Worm (Caenorhabditis elegans) whole organism, late embryonic: ENCODE results near the gene Y59C2A.3.

Experiments used
- K02D7.2 ChIP-seq: sonication (generic microtip); optimal IDR thresholded peaks from 2 replicates; lab custom pipeline; 2017; ENCODE audit warnings: mild to moderate bottlenecking, missing genetic modification characterization, missing compliant biosample characterization
- ceh-48 ChIP-seq: sonication (generic microtip); optimal IDR thresholded peaks from 2 replicates; lab custom pipeline; 2016; ENCODE audit warnings: missing genetic modification characterization, inconsistent platforms, missing compliant biosample characterization
- dmd-4 ChIP-seq: sonication (generic microtip); optimal IDR thresholded peaks from 2 replicates; lab custom pipeline; 2016; ENCODE audit warnings: borderline replicate concordance, missing genetic modification characterization, missing compliant biosample characterization
- elt-2 ChIP-seq: sonication (generic microtip); optimal IDR thresholded peaks from 2 replicates; lab custom pipeline; 2016; ENCODE audit warnings: missing genetic modification reagents, missing genetic modification characterization, missing compliant biosample characterization
- fkh-10 ChIP-seq: fragments of 150-350 bp; optimal IDR thresholded peaks from 2 replicates; lab custom pipeline; 2014; ENCODE audit warnings: missing biosample characterization, missing genetic modification reagents, missing genetic modification characterization
- npax-4 ChIP-seq: sonication (generic microtip); optimal IDR thresholded peaks from 2 replicates; lab custom pipeline; 2016; ENCODE audit warnings: missing genetic modification characterization, missing compliant biosample characterization
- pha-2 ChIP-seq: sonication (generic microtip); optimal IDR thresholded peaks from 2 replicates; lab custom pipeline; 2017; ENCODE audit warnings: mild to moderate bottlenecking, missing genetic modification characterization, missing compliant biosample characterization
- pha-4 ChIP-seq: fragments of 150-350 bp; optimal IDR thresholded peaks from 2 replicates; lab custom pipeline; 2018; ENCODE audit warnings: missing biosample characterization, missing genetic modification reagents, missing genetic modification characterization
- ref-2 ChIP-seq: sonication (generic microtip); optimal IDR thresholded peaks from 2 replicates; lab custom pipeline; 2016; ENCODE audit warnings: missing genetic modification characterization, missing compliant biosample characterization

DNA sequence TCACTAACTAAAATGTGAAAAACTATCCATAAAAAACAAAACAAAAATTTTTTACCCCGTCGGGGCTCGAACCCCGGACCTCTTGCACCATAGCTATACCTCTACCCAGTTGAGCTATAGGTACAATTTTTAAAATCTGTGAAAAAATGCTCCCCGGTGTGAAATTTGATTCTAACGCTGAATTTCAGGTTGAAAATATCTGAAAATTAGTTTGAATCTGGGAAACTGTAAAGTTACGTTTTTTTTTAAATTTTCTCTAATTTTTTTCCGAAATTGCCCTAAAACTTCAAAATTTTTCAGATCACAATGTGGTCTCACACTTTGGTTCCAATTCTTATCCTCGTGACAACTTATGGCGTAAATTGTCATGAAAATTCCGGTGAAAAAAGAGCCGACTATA lies 11.9 kb downstream of the Y59C2A.3 start, which contains the start of gene Y59C2A.1:
- no peak for TF ChIP-seq K02D7.2
- no peak for TF ChIP-seq elt-2 (tag; lab: Kevin White, UChicago)
- no peak for TF ChIP-seq fkh-10
- no peak for TF ChIP-seq ref-2 (tag; lab: Kevin White, UChicago)
- no peak for TF ChIP-seq ceh-48 (tag; lab: Kevin White, UChicago)
- TF ChIP-seq pha-4 = no peak
- no peak for TF ChIP-seq dmd-4 (tag; lab: Kevin White, UChicago)
- TF ChIP-seq npax-4 = no peak
- no peak for TF ChIP-seq pha-2 (tag; lab: Kevin White, UChicago)
